Worm (Caenorhabditis elegans) whole organism, L1 larva: Measurements from ENCODE around the gene F35F10.6.

Experiments
- C04F5.9 ChIP-seq: sonication (generic microtip); optimal IDR thresholded peaks from 2 replicates; lab custom pipeline; 2016; ENCODE audit warnings: missing genetic modification characterization, missing compliant biosample characterization
- C16A3.4 ChIP-seq: fragments of 150-350 bp; optimal IDR thresholded peaks from 2 replicates; lab custom pipeline; 2014; ENCODE audit warnings: missing biosample characterization, missing genetic modification characterization
- aha-1 ChIP-seq: fragments of 150-350 bp; optimal IDR thresholded peaks from 2 replicates; lab custom pipeline; 2014; ENCODE audit warnings: missing biosample characterization, missing genetic modification characterization
- ceh-90 ChIP-seq: sonication (generic microtip); optimal IDR thresholded peaks from 2 replicates; lab custom pipeline; 2016; ENCODE audit warnings: missing genetic modification characterization, missing compliant biosample characterization
- dpl-1 ChIP-seq, 3 experiments: fragments of 150-350 bp in 2 of 3; sonication (generic microtip) in 1 of 3; optimal IDR thresholded peaks; 2 replicates each; lab custom pipeline; 2014 to 2017; ENCODE audit warnings: missing biosample characterization in 3 of 3, missing genetic modification characterization in 3 of 3, missing genetic modification reagents in 3 of 3
- efl-3 ChIP-seq: fragments of 200-800 bp; sonication (Bioruptor generic); optimal IDR thresholded peaks from 2 replicates; lab custom pipeline; 2018; ENCODE audit warnings: mild to moderate bottlenecking, missing genetic modification characterization, missing compliant biosample characterization
- ets-5 ChIP-seq: fragments of 200-800 bp; sonication (Bioruptor generic); IDR thresholded peaks from 2 replicates; pipeline ENCODE4 v1.3.6; 2022; ENCODE audit warnings: missing genetic modification characterization, missing compliant biosample characterization
- fkh-4 ChIP-seq: sonication (generic microtip); optimal IDR thresholded peaks from 2 replicates; lab custom pipeline; 2016; ENCODE audit warnings: missing compliant biosample characterization, missing genetic modification characterization, borderline replicate concordance
- fos-1 ChIP-seq: fragments of 150-350 bp; optimal IDR thresholded peaks from 2 replicates; lab custom pipeline; 2014; ENCODE audit warnings: missing biosample characterization, missing genetic modification characterization
- hlh-17 ChIP-seq: fragments of 200-800 bp; sonication (Bioruptor generic); optimal IDR thresholded peaks from 2 replicates; lab custom pipeline; 2018; ENCODE audit warnings: missing genetic modification characterization, mild to moderate bottlenecking, missing compliant biosample characterization, moderate library complexity, borderline replicate concordance
- hlh-4 ChIP-seq: sonication (generic microtip); optimal IDR thresholded peaks from 2 replicates; lab custom pipeline; 2016; ENCODE audit warnings: mild to moderate bottlenecking, missing genetic modification characterization, missing compliant biosample characterization
- hpl-2 ChIP-seq: fragments of 150-350 bp; optimal IDR thresholded peaks from 2 replicates; lab custom pipeline; 2014; ENCODE audit warnings: missing biosample characterization, missing genetic modification reagents, missing genetic modification characterization
- irx-1 ChIP-seq: sonication (generic microtip); optimal IDR thresholded peaks from 2 replicates; lab custom pipeline; 2016; ENCODE audit warnings: missing genetic modification characterization, missing compliant biosample characterization
- isw-1 ChIP-seq: fragments of 200-800 bp; sonication (Bioruptor generic); IDR thresholded peaks from 2 replicates; pipeline ENCODE4 v1.3.6; 2022; ENCODE audit warnings: missing genetic modification characterization, missing compliant biosample characterization
- jun-1 ChIP-seq: fragments of 150-350 bp; optimal IDR thresholded peaks from 2 replicates; lab custom pipeline; 2014; ENCODE audit warnings: missing biosample characterization, missing genetic modification reagents, missing genetic modification characterization
- lin-14 ChIP-seq: fragments of 200-800 bp; sonication (Bioruptor generic); optimal IDR thresholded peaks from 2 replicates; lab custom pipeline; 2018; ENCODE audit warnings: mild to moderate bottlenecking, missing genetic modification characterization, moderate library complexity, missing compliant biosample characterization
- lin-15B ChIP-seq: fragments of 150-350 bp; sonication (generic microtip); optimal IDR thresholded peaks from 3 replicates; lab custom pipeline; 2014; ENCODE audit warnings: missing biosample characterization, missing genetic modification characterization
- lin-35 ChIP-seq, 2 experiments: fragments of 150-350 bp; optimal IDR thresholded peaks; 2 replicates each; lab custom pipeline; 2014; ENCODE audit warnings: missing biosample characterization in 2 of 2, missing genetic modification characterization in 2 of 2, missing genetic modification reagents in 2 of 2
- lin-39 ChIP-seq: fragments of 150-350 bp; optimal IDR thresholded peaks from 2 replicates; lab custom pipeline; 2014; ENCODE audit warnings: missing biosample characterization, missing genetic modification reagents, missing genetic modification characterization
- lir-3 ChIP-seq: sonication (generic microtip); optimal IDR thresholded peaks from 2 replicates; lab custom pipeline; 2016; ENCODE audit warnings: mild to moderate bottlenecking, missing genetic modification characterization, moderate library complexity, missing compliant biosample characterization; ENCODE audit not compliant: poor library complexity
- mab-9 ChIP-seq: fragments of 200-800 bp; sonication (Bioruptor generic); IDR thresholded peaks from 2 replicates; pipeline ENCODE4 v1.3.6; 2022; ENCODE audit warnings: missing genetic modification reagents, missing genetic modification characterization, missing compliant biosample characterization
- mdl-1 ChIP-seq, 2 experiments: fragments of 150-350 bp; optimal IDR thresholded peaks; 2 replicates each; lab custom pipeline; 2014 to 2017; ENCODE audit warnings: missing biosample characterization in 2 of 2, missing genetic modification characterization in 2 of 2, inconsistent platforms in 1 of 2
- mef-2 ChIP-seq: fragments of 150-350 bp; optimal IDR thresholded peaks from 2 replicates; lab custom pipeline; 2014; ENCODE audit warnings: missing biosample characterization, missing genetic modification characterization
- nhr-19 ChIP-seq: fragments of 200-800 bp; sonication (Bioruptor generic); conservative IDR thresholded peaks from 2 replicates; pipeline ENCODE4 v1.3.6; 2022; ENCODE audit warnings: missing genetic modification characterization, missing compliant biosample characterization
- nhr-237 ChIP-seq: fragments of 150-350 bp; optimal IDR thresholded peaks from 2 replicates; lab custom pipeline; 2014; ENCODE audit warnings: missing biosample characterization, missing genetic modification characterization
- nhr-76 ChIP-seq: sonication (generic microtip); optimal IDR thresholded peaks from 2 replicates; lab custom pipeline; 2017; ENCODE audit warnings: missing biosample characterization, missing genetic modification characterization
- nhr-77 ChIP-seq: fragments of 150-350 bp; optimal IDR thresholded peaks from 2 replicates; lab custom pipeline; 2014; ENCODE audit warnings: missing biosample characterization, missing genetic modification characterization
- nhr-84 ChIP-seq: sonication (generic microtip); optimal IDR thresholded peaks from 2 replicates; lab custom pipeline; 2017; ENCODE audit warnings: missing biosample characterization, missing genetic modification characterization
- pag-3 ChIP-seq: sonication (generic microtip); optimal IDR thresholded peaks from 2 replicates; lab custom pipeline; 2017; ENCODE audit warnings: missing genetic modification characterization, mild to moderate bottlenecking, missing compliant biosample characterization, antibody characterized with exemption, borderline replicate concordance; ENCODE audit not compliant: insufficient read depth
- pqm-1 ChIP-seq: sonication (generic microtip); optimal IDR thresholded peaks from 3 replicates; lab custom pipeline; 2017; ENCODE audit warnings: missing biosample characterization, missing genetic modification characterization
- rnt-1 ChIP-seq: sonication (generic microtip); optimal IDR thresholded peaks from 2 replicates; lab custom pipeline; 2016; ENCODE audit warnings: mild to moderate bottlenecking, missing genetic modification characterization, moderate library complexity, missing compliant biosample characterization
- snpc-4 ChIP-seq: fragments of 150-350 bp; optimal IDR thresholded peaks from 2 replicates; lab custom pipeline; 2014; ENCODE audit warnings: missing biosample characterization, missing genetic modification characterization
- sox-4 ChIP-seq: sonication (generic microtip); optimal IDR thresholded peaks from 2 replicates; lab custom pipeline; 2016; ENCODE audit warnings: missing genetic modification characterization, missing compliant biosample characterization
- unc-30 ChIP-seq: sonication (generic microtip); optimal IDR thresholded peaks from 2 replicates; lab custom pipeline; 2017; ENCODE audit warnings: missing biosample characterization, missing genetic modification characterization
- unc-62 ChIP-seq: fragments of 150-350 bp; optimal IDR thresholded peaks from 2 replicates; lab custom pipeline; 2014; ENCODE audit warnings: missing biosample characterization, missing genetic modification reagents, missing genetic modification characterization
- vab-15 ChIP-seq: sonication (generic microtip); optimal IDR thresholded peaks from 2 replicates; lab custom pipeline; 2017; ENCODE audit warnings: missing genotype, mild to moderate bottlenecking, missing genetic modification characterization, missing compliant biosample characterization
- xbp-1 ChIP-seq: sonication (generic microtip); optimal IDR thresholded peaks from 2 replicates; lab custom pipeline; 2016; ENCODE audit warnings: missing genetic modification characterization, missing compliant biosample characterization
- zip-4 ChIP-seq: fragments of 200-800 bp; sonication (Bioruptor generic); optimal IDR thresholded peaks from 2 replicates; lab custom pipeline; 2018; ENCODE audit warnings: mild to moderate bottlenecking, missing genetic modification characterization, moderate library complexity, missing compliant biosample characterization
- ztf-11 ChIP-seq, 2 experiments: sonication (generic microtip); optimal IDR thresholded peaks; 2 replicates each; lab custom pipeline; 2016 to 2017; ENCODE audit warnings: missing genetic modification characterization in 2 of 2, missing biosample characterization in 1 of 2, missing compliant biosample characterization in 1 of 2

F35F10.6 gene

DNA sequence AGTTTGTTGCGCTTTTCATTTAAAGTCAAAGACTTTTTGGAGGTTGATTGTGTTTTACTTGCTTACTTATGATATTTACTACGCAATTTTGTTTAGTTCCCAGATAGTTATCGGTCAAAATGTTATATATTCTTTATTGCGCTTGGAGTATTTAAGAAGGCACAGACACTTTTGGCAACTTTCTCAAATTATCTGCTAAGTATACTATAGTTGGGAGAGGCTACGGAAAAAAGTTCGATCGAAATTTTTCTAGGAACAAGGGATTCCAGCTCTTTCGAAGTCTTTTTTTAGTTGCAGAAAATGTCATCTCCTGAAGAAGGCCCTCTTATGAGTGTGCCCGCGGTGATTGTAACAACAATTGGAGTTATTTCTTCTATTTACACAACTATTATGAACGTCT is 29.1 kb downstream of the F35F10.6 start, which contains the start of gene srbc-5:
Gene srbc-5 (plus strand): TSS at position 301 of the 400 bp plus-strand sequence.
- no peak for TF ChIP-seq fos-1 (tag; lab: Kevin White, UChicago)
- no peak for TF ChIP-seq hpl-2
- no peak for TF ChIP-seq zip-4 (GFP tag; lab: Kevin White, UChicago)
- TF ChIP-seq ceh-90 = no peak
- no peak for TF ChIP-seq isw-1 (GFP tag; lab: Robert Waterston, UW)
- no peak for TF ChIP-seq aha-1 (tag; lab: Kevin White, UChicago)
- TF ChIP-seq mab-9 (GFP tag; lab: Robert Waterston, UW) = no peak

DNA sequence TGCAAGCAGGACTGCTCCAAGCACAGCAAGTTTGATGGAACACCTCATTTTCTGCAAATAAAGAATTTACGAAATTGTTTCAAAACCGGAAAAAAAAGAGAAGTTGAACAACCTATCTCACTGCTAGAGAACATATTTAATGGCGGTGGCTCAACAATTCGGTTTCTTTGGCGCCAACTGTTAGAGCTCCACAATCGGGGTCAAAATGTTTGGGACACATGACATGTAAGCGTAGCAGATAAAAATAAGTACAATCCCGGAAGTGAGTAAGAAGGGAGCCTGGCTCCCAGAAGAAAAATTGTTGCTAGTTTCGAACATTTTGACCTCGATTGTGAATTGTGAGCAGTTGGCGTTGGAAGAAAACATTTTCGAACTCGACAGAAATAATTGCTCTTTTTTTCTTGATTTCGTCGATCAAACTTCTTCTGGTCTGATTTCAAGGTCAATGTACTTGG is 30.0 kb downstream of the F35F10.6 start, which contains the start of gene T28A11.16:
Gene T28A11.16 (minus strand): TSS at position 51 of the 455 bp plus-strand sequence.
- TF ChIP-seq lir-3 (tag; lab: Kevin White, UChicago) (no peak), efl-3 (no peak), dpl-1 (GFP tag; optimal IDR thresholded peaks at IDR 0.05; lab: Kevin White, UChicago) (no peak), rnt-1 (tag; lab: Kevin White, UChicago) (peak; percentile 72), nhr-19 (GFP tag; lab: Robert Waterston, UW) (0 out of 2 replicates have a peak, but pooled peaks have one; percentile 19), xbp-1 (tag; lab: Kevin White, UChicago) (no peak), hlh-17 (GFP tag; lab: Kevin White, UChicago) (no peak), hlh-4 (tag; lab: Kevin White, UChicago) (no peak), nhr-84 (no peak), nhr-237 (tag; lab: Kevin White, UChicago) (no peak), fkh-4 (tag; lab: Kevin White, UChicago) (no peak), mef-2 (peak; percentile 37), pag-3 (no peak), hpl-2 (no peak), lin-39 (peak; percentile 17), ets-5 (GFP tag; lab: Robert Waterston, UW) (no peak), lin-35 (GFP tag; optimal IDR thresholded peaks at IDR 0.05; lab: Kevin White, UChicago) (no peak), unc-30 (no peak), lin-14 (GFP tag; lab: Kevin White, UChicago) (no peak), irx-1 (tag; lab: Kevin White, UChicago) (no peak), sox-4 (tag; lab: Kevin White, UChicago) (no peak), vab-15 (tag; lab: Kevin White, UChicago) (no peak), unc-62 (no peak), lin-15B (tag; lab: Kevin White, UChicago) (no peak), mdl-1 (tag; optimal IDR thresholded peaks at IDR 0.05; lab: Kevin White, UChicago) (no peak), jun-1 (tag; lab: Kevin White, UChicago) (no peak)

DNA sequence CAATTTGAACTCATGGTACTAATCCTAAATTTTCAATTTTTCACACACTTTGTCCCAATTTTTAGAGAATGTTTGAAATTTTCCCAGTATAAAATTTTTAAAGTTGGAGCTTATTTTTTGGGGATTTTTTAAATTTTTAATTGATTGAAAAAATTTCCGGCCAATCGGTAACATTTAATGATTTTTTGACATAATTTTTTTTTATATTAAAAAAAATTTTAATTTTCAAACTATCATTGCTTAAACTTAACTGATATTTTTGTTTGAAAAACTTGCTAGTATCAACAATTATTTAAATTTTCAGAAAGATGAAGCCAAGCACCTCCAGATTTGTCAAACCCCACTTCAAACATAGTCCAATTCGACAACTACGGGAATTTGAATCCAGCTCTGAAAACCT is 31.9 kb downstream of the F35F10.6 start, which contains the start of gene T28A11.22:
Gene T28A11.22 (plus strand): TSS at position 301 of the 400 bp plus-strand sequence.
- TF ChIP-seq fkh-4 (tag; lab: Kevin White, UChicago) = no peak
- no peak for TF ChIP-seq nhr-77
- TF ChIP-seq nhr-19 (GFP tag; lab: Robert Waterston, UW) = no peak
- no peak for TF ChIP-seq jun-1 (tag; lab: Kevin White, UChicago)
- TF ChIP-seq pqm-1 (tag; lab: Kevin White, UChicago) = no peak
- TF ChIP-seq nhr-237 (tag; lab: Kevin White, UChicago) = no peak
- no peak for TF ChIP-seq snpc-4
- TF ChIP-seq ets-5 (GFP tag; lab: Robert Waterston, UW) = no peak
- TF ChIP-seq nhr-76 (tag; lab: Kevin White, UChicago) = no peak
- TF ChIP-seq C16A3.4 (tag; lab: Kevin White, UChicago) = no peak
- no peak for TF ChIP-seq C04F5.9 (tag; lab: Kevin White, UChicago)
- no peak for TF ChIP-seq mab-9 (GFP tag; lab: Robert Waterston, UW)
- TF ChIP-seq ztf-11 (tag; optimal IDR thresholded peaks at IDR 0.05; lab: Kevin White, UChicago) = no peak
- TF ChIP-seq, all 84 proteins: peak for 0
